Worm (Caenorhabditis elegans) whole organism, early embryonic: ENCODE measurements around the gene flp-23.

Experiments used
- B0310.2 ChIP-seq: sonication (generic microtip); optimal IDR thresholded peaks from 2 replicates; lab custom pipeline; 2016; ENCODE audit warnings: mild to moderate bottlenecking, missing genetic modification characterization, missing compliant biosample characterization
- aly-1 ChIP-seq: sonication (generic microtip); optimal IDR thresholded peaks from 2 replicates; lab custom pipeline; 2016; ENCODE audit warnings: missing genetic modification characterization, missing compliant biosample characterization
- ama-1 ChIP-seq: fragments of 150-350 bp; optimal IDR thresholded peaks from 2 replicates; lab custom pipeline; 2014
- ceh-13 ChIP-seq: fragments of 200-800 bp; sonication (Bioruptor generic); optimal IDR thresholded peaks from 2 replicates; lab custom pipeline; 2018; ENCODE audit warnings: mild to moderate bottlenecking, missing genetic modification characterization, missing compliant biosample characterization
- ceh-36 ChIP-seq: sonication (generic microtip); optimal IDR thresholded peaks from 2 replicates; lab custom pipeline; 2016; ENCODE audit warnings: missing genetic modification characterization, inconsistent platforms, missing compliant biosample characterization
- ets-7 ChIP-seq: sonication (generic microtip); optimal IDR thresholded peaks from 2 replicates; lab custom pipeline; 2016; ENCODE audit warnings: missing genotype, missing genetic modification characterization, missing compliant biosample characterization
- flt-1 ChIP-seq: fragments of 200-800 bp; sonication (Bioruptor generic); IDR thresholded peaks from 2 replicates; pipeline ENCODE4 v1.3.6; 2022; ENCODE audit warnings: missing genetic modification characterization, missing compliant biosample characterization
- hmg-4 ChIP-seq: fragments of 200-800 bp; sonication (Bioruptor generic); optimal IDR thresholded peaks from 2 replicates; lab custom pipeline; 2018; ENCODE audit warnings: mild to moderate bottlenecking, missing genetic modification characterization, missing compliant biosample characterization
- hnd-1 ChIP-seq: sonication (generic microtip); optimal IDR thresholded peaks from 2 replicates; lab custom pipeline; 2016; ENCODE audit warnings: missing genetic modification characterization, missing compliant biosample characterization
- pes-1 ChIP-seq: fragments of 200-800 bp; sonication (Bioruptor generic); IDR thresholded peaks from 2 replicates; pipeline ENCODE4 v1.3.6; 2022; ENCODE audit warnings: missing genetic modification reagents, missing genetic modification characterization, missing compliant biosample characterization
- sea-1 ChIP-seq: fragments of 200-800 bp; sonication (Bioruptor generic); conservative IDR thresholded peaks from 2 replicates; pipeline ENCODE4 v1.3.6; 2022; ENCODE audit warnings: missing genetic modification characterization, missing compliant biosample characterization
- tbx-11 ChIP-seq: fragments of 200-800 bp; sonication (Bioruptor generic); IDR thresholded peaks from 2 replicates; pipeline ENCODE4 v1.3.6; 2022; ENCODE audit warnings: missing genetic modification characterization, missing compliant biosample characterization
- tbx-37 ChIP-seq: fragments of 200-800 bp; sonication (Bioruptor generic); conservative IDR thresholded peaks from 2 replicates; pipeline ENCODE4 v1.3.6; 2022; ENCODE audit warnings: missing genetic modification reagents, missing genetic modification characterization, missing compliant biosample characterization
- tra-4 ChIP-seq: sonication (generic microtip); optimal IDR thresholded peaks from 2 replicates; lab custom pipeline; 2017; ENCODE audit warnings: missing genetic modification characterization, missing compliant biosample characterization

DNA sequence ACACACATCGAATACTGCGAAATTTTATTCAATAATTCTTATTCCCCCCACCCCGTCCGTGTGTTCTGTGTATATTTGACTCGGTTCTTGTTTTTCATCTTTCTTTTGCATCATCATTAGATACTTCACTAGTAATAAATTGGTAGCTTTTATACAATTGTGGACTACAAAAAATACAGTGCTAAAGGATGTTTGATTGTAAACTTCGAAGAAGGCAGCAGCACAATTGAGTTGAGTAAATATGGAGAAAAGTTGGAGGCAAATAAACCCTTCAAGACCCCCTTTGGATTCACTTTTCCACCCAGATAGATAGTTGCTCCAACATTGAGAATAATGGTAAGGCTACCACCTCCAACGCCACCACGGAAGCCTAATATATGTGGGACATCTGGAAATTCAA is 42.8 kb downstream of the flp-23 start, which contains the start of gene B0303.7:
- TF ChIP-seq ceh-36 (no peak), ama-1 (lab: Kevin White, UChicago) (no peak), tbx-37 (no peak), ceh-13 (GFP tag; lab: Kevin White, UChicago) (no peak), tra-4 (no peak), B0310.2 (tag; lab: Kevin White, UChicago) (no peak), aly-1 (tag; lab: Kevin White, UChicago) (no peak), flt-1 (GFP tag; lab: Robert Waterston, UW) (no peak), tbx-11 (GFP tag; lab: Robert Waterston, UW) (no peak), pes-1 (GFP tag; lab: Robert Waterston, UW) (no peak), hnd-1 (tag; lab: Kevin White, UChicago) (no peak), ets-7 (tag; lab: Kevin White, UChicago) (no peak), sea-1 (GFP tag; lab: Robert Waterston, UW) (no peak), hmg-4 (GFP tag; lab: Kevin White, UChicago) (no peak)
